Fruit fly (Drosophila melanogaster): ENCODE results near the gene Smg6.

Smg6 gene

DNA sequence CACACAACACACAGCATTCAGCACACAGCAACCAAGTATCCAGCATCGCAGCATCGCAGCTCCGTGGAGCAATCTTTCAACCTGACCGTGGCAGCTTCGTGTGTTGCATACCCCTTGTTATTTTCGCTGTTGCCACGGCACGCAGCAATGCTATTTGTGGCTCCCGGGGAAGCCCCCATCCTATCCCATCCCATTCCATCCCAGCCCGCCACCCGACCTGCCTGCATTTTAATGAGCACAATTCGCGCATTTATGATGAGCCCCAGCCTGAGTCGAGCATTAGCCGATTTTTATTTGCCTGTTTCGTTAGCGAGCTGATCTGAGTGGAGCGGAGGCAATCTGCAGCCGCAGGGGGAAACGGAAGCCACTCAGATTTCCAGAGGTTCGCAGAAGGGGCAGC lies 33.7 kb downstream of the Smg6 start:
- no peak for TF ChIP-seq CG1620 (GFP tag; optimal IDR thresholded peaks at IDR 0.05)
- TF ChIP-seq pad (GFP tag; optimal IDR thresholded peaks at IDR 0.05) = no peak

DNA sequence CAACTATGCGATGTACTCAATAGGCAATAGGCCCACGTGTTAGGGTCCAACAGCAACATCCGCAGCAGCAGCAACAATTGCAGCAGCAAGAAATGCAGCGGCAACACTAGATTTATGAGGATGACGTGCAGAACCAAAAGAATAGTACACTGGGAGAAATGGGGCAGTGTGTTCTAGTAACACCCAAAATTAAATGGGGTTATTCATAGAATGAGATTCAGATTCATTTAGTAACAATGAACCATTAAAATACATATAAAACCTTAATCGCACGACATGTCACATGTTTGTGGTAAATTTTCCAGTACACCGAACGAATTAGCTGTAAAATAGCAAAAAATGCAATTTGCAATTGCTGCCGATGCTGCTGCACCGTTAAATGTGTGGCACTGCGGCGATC lies 36.0 kb downstream of the Smg6 start:
- TF ChIP-seq CG14711 (tag; optimal IDR thresholded peaks at IDR 0.05) (no peak), ovo (GFP tag; optimal IDR thresholded peaks at IDR 0.05) (no peak), Clk (GFP tag; optimal IDR thresholded peaks at IDR 0.05) (no peak), toe (GFP tag; optimal IDR thresholded peaks at IDR 0.05) (no peak), CG11617 (GFP tag; optimal IDR thresholded peaks at IDR 0.05) (no peak), CG1620 (GFP tag; optimal IDR thresholded peaks at IDR 0.05) (no peak), tj (GFP tag; optimal IDR thresholded peaks at IDR 0.05) (no peak), CG33017 (tag; optimal IDR thresholded peaks at IDR 0.05) (no peak), CG12768 (GFP tag; optimal IDR thresholded peaks at IDR 0.05) (no peak), Crg-1 (GFP tag; optimal IDR thresholded peaks at IDR 0.05) (no peak), CG7101 (tag; optimal IDR thresholded peaks at IDR 0.05) (no peak), kay (GFP tag; ENCODE audit: borderline replicate concordance) (no peak), bab1 (GFP tag; optimal IDR thresholded peaks at IDR 0.05) (no peak), CG5204 (GFP tag; optimal IDR thresholded peaks at IDR 0.05) (no peak), cic (GFP tag; optimal IDR thresholded peaks at IDR 0.05) (no peak), cnc (optimal IDR thresholded peaks at IDR 0.05) (no peak), pad (GFP tag; optimal IDR thresholded peaks at IDR 0.05) (no peak), Mnt (GFP tag; optimal IDR thresholded peaks at IDR 0.05) (no peak), CG7045 (GFP tag; optimal IDR thresholded peaks at IDR 0.05) (no peak), Hr96 (GFP tag; optimal IDR thresholded peaks at IDR 0.05) (no peak)

DNA sequence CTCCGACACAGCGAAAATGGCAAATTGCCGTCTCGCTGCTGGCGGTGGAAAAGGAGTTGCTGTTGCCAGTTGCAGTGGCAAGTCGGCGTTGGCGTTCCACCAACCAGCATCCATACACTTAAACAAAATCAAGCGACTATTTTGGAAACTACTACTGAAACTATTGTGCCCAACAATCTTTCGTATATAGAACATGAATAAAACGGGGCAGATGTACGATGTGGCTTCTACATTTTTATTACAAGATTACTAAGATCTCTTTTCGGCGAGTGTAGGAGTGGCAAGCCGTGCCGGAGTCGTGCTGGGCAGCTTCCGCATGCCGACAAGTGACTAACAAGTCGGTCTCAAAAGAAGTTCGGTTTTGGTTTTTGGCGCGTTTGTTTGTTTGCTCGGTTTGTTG lies 36.8 kb downstream of the Smg6 start:
- TF ChIP-seq kay (GFP tag; ENCODE audit: borderline replicate concordance) (no peak), Mnt (GFP tag; optimal IDR thresholded peaks at IDR 0.05) (no peak)

DNA sequence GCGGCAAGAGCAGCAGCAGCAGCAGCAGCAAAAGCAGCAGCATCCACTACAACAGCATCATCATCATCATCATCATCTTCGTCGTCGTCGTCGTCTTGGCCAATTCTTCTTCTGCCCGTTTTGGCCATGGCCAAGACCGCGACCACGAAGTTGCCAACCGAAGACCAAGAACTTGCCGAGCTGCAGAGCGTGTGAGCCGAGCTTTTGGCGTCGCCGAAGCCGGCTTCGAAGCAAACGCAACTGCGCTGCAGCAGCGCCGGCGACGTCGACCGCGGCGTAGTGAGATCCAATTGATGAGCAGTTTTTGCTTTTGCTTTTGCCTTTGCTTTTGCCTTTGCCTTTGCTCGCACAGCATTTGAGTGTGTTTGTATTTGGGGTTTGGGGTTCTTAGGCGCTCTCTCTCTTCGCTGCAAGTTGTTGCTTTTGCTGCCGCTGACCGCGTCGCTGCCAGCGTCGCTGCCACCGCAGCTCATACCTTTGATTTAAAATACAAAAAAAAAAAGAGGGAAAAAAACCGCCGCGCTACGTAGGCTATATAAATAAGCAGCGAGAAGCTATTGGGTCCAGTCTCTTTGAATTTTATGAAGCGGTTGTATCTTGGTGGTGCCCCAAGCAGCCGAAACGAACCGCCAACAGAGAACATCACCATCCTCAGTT lies 48.1 kb downstream of the Smg6 start:
- no peak for TF ChIP-seq ovo (GFP tag; optimal IDR thresholded peaks at IDR 0.05)

DNA sequence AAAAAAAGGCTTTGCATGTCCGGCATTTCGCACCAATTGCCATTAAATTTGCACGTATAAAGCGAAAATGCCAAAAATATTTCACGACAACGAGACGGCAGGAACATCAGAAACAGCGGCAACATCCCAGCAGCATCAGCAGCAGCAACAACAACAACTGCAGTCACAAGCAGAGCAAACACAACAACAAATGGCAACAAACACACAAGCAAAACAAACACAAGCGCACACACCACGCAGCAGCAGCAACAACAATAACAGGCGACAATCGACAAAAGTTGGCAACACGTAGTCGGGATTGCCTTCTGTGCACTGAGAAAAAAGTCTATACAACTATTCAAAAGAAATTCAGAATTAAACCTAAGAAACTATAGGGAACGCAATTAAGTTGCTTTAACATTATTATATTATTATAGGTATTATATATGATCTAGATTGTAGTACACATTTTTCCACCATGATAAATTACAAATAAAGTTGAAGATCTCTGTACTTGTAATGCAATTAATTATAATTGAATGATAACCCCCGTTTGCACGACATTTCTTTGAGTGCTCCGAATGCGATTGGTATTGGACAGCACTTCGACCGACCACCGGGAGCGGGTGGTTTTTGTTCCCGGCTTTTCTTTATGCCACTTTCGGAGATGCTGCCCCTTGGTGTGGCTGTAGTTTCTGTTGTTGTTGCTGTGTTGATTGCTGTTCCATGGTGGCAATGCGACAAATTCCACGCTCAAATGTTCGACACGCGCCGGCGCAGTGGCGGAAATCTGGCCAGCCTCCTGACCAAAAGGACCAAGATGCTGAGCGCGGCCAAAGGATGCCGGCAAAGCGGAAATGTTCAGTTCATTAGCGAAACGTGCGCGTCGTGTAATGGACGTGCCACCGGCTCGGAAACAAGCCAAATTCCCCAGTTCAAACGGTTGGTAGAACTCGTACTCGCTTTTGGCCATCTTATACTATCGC lies 49.4 kb downstream of the Smg6 start, which contains the start of gene tnc:
Gene tnc (plus strand): TSS at position 848 of the 965 bp plus-strand sequence.
- no peak for TF ChIP-seq tj (GFP tag; optimal IDR thresholded peaks at IDR 0.05)
- TF ChIP-seq toe (GFP tag; optimal IDR thresholded peaks at IDR 0.05) = no peak
- TF ChIP-seq CG7101 (tag; optimal IDR thresholded peaks at IDR 0.05) = no peak

Data from whole organism, adult.